Fruit fly (Drosophila melanogaster): ENCODE data around the gene mura.

The mura gene

DNA sequence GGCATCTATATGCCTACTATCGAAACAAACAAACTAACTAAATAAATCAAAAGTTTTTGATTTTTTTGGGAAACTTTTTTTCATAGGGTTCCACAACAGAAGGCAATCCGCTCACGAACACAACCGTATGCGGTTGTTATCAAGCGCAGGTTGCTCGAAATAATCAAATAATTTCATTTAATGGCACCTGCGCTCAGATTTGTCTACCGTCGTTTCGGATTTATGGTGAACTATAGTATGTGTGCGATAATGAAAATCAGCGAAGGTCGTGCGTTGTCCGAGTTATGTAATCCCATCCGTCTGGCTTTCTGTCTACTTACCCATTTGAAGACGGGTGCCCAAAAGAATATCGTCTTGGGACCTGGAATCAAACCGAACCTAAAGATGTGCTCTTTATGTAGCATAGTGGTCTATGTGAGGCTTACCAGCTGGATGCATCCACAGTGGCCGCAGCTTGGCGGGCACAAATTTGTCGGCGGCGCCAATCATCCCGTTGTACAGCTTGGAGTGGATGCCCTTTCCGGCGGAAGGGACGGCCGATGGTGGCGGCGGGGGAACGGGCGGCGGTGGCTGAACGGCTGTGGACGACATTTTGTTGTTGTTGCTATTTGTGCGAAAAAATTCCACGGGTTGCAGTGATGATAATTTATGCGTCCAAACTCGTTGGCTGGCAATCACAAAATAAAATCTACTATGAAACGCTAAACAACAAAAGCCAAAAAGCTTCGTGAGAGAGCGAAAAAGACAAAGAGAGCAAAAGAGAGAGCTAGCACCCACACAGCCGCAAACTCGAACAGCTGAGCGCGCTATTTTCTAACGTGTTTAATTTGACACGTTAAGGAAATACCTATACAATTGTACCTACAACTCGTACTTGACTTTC lies 21.6 kb upstream of the mura start (continued):
- TF ChIP-seq Rfx (GFP tag; IDR thresholded peaks at IDR 0.05) (0 out of 2 replicates have a peak, but pooled peaks have one; percentile 32), tll (GFP tag; optimal IDR thresholded peaks at IDR 0.05) (no peak), Opbp (GFP tag; IDR thresholded peaks at IDR 0.05; ENCODE audit: partially characterized antibody) (no peak), hkb (optimal IDR thresholded peaks at IDR 0.05) (no peak), hkb (GFP tag; IDR thresholded peaks at IDR 0.05) (no peak), CG7372 (GFP tag; IDR thresholded peaks at IDR 0.05) (no peak), CG10565 (GFP tag; optimal IDR thresholded peaks at IDR 0.05) (no peak), Jarid2 (GFP tag; optimal IDR thresholded peaks at IDR 0.05) (peak; percentile 71), Camta (GFP tag; optimal IDR thresholded peaks at IDR 0.05) (no peak), esg (GFP tag; conservative IDR thresholded peaks at IDR 0.05) (no peak), tx (GFP tag; optimal IDR thresholded peaks at IDR 0.05) (no peak), jumu (GFP tag; optimal IDR thresholded peaks at IDR 0.05) (no peak), CG31365 (tag; optimal IDR thresholded peaks at IDR 0.05) (no peak), kay (GFP tag; optimal IDR thresholded peaks at IDR 0.05) (no peak), HLH3B (GFP tag; IDR thresholded peaks at IDR 0.05) (no peak), schlank (tag; optimal IDR thresholded peaks at IDR 0.05) (no peak), NC2β (GFP tag; optimal IDR thresholded peaks at IDR 0.05) (no peak), CG4707 (GFP tag; optimal IDR thresholded peaks at IDR 0.05) (peak; percentile 3), CG14667 (GFP tag; IDR thresholded peaks at IDR 0.05) (no peak), Nf-YB (GFP tag; optimal IDR thresholded peaks at IDR 0.05) (no peak), CG15011 (GFP tag; optimal IDR thresholded peaks at IDR 0.05) (no peak), B-H1 (GFP tag; IDR thresholded peaks at IDR 0.05) (no peak), shn (GFP tag; optimal IDR thresholded peaks at IDR 0.05) (no peak), p53 (GFP tag; optimal IDR thresholded peaks at IDR 0.05) (no peak), BEAF-32 (GFP tag; optimal IDR thresholded peaks at IDR 0.05) (no peak), CG1602 (GFP tag; optimal IDR thresholded peaks at IDR 0.05) (no peak), crp (GFP tag; optimal IDR thresholded peaks at IDR 0.05) (no peak), chif (GFP tag; optimal IDR thresholded peaks at IDR 0.05) (no peak), CG17829 (tag; optimal IDR thresholded peaks at IDR 0.05) (no peak), CG32767 (GFP tag; IDR thresholded peaks at IDR 0.05) (no peak), rib (GFP tag; IDR thresholded peaks at IDR 0.05) (0 out of 2 replicates have a peak, but pooled peaks have one; percentile 15), sima (GFP tag; optimal IDR thresholded peaks at IDR 0.05) (no peak), Bgb (GFP tag; IDR thresholded peaks at IDR 0.05; ENCODE audit: partially characterized antibody) (peak; percentile 43; the same call in 1 of the 2 replicates), CG13287 (GFP tag; IDR thresholded peaks at IDR 0.05; ENCODE audit: partially characterized antibody) (peak; percentile 10; the same call in 1 of the 2 replicates), CG5245 (GFP tag; optimal IDR thresholded peaks at IDR 0.05) (no peak), Dll (GFP tag; IDR thresholded peaks at IDR 0.05; ENCODE audit: partially characterized antibody) (no peak), CG11560 (tag; IDR thresholded peaks at IDR 0.05) (no peak), CG9817 (tag; optimal IDR thresholded peaks at IDR 0.05) (no peak), fd64A (GFP tag; optimal IDR thresholded peaks at IDR 0.05) (peak; percentile 21), pho (GFP tag; optimal IDR thresholded peaks at IDR 0.05) (no peak), CG14965 (GFP tag; optimal IDR thresholded peaks at IDR 0.05; ENCODE audit: borderline replicate concordance) (no peak), ttk (GFP tag; IDR thresholded peaks at IDR 0.05) (0 out of 2 replicates have a peak, but pooled peaks have one; percentile 25), nerfin-2 (GFP tag; IDR thresholded peaks at IDR 0.05; ENCODE audit: partially characterized antibody) (no peak), CG43689 (GFP tag; IDR thresholded peaks at IDR 0.05) (no peak), CG4730 (GFP tag; IDR thresholded peaks at IDR 0.05) (no peak), cad (GFP tag; optimal IDR thresholded peaks at IDR 0.05) (no peak), dimm (GFP tag; IDR thresholded peaks at IDR 0.05) (no peak), sna (GFP tag; IDR thresholded peaks at IDR 0.05; ENCODE audit: partially characterized antibody) (no peak), CG7928 (GFP tag; optimal IDR thresholded peaks at IDR 0.05) (no peak)
